Fruit fly (Drosophila melanogaster) whole organism, embryonic: ENCODE measurements around the gene Tnpo.

Experiments used
- Abd-B ChIP-seq: fragments of 200-800 bp; sonication (Bioruptor generic); optimal IDR thresholded peaks from 2 replicates; lab custom pipeline; 2018; ENCODE audit warnings: missing biosample characterization, mild to moderate bottlenecking, missing genetic modification characterization, moderate library complexity
- Ada2b ChIP-seq: fragments of 200-800 bp; sonication (Bioruptor generic); IDR thresholded peaks from 2 replicates; pipeline ENCODE4 v1.3.6; 2022; ENCODE audit warnings: missing biosample characterization, missing genetic modification characterization
- Awh ChIP-seq: fragments of 200-800 bp; sonication (Bioruptor generic); IDR thresholded peaks from 2 replicates; pipeline ENCODE4, ENCODE4 v1.3.6; 2022; ENCODE audit warnings: missing biosample characterization, missing genetic modification characterization
- CG10267 ChIP-seq: fragments of 200-800 bp; sonication (Bioruptor generic); optimal IDR thresholded peaks from 2 replicates; lab custom pipeline; 2018; ENCODE audit warnings: missing biosample characterization, mild to moderate bottlenecking, missing genetic modification characterization, moderate library complexity
- CG10366 ChIP-seq: fragments of 200-800 bp; sonication (Bioruptor generic); IDR thresholded peaks from 2 replicates; pipeline ENCODE4 v1.3.6; 2022; ENCODE audit warnings: missing biosample characterization, missing genetic modification characterization
- CG1233 ChIP-seq: fragments of 200-800 bp; sonication (Bioruptor generic); optimal IDR thresholded peaks from 4 replicates; lab custom pipeline; 2018; ENCODE audit warnings: missing biosample characterization, mild to moderate bottlenecking, missing genetic modification characterization
- CG12659 ChIP-seq: fragments of 200-800 bp; sonication (Bioruptor generic); optimal IDR thresholded peaks from 3 replicates; lab custom pipeline; 2017; ENCODE audit warnings: mild to moderate bottlenecking, missing biosample characterization, missing genetic modification reagents, missing genetic modification characterization
- CG13894 ChIP-seq: fragments of 200-800 bp; sonication (Bioruptor generic); optimal IDR thresholded peaks from 3 replicates; lab custom pipeline; 2018; ENCODE audit warnings: missing biosample characterization, mild to moderate bottlenecking, missing genetic modification characterization, moderate library complexity
- CG14860 ChIP-seq: fragments of 200-800 bp; sonication (Bioruptor generic); IDR thresholded peaks from 3 replicates; pipeline ENCODE4 v1.3.6; 2022; ENCODE audit warnings: missing biosample characterization, missing genetic modification characterization; ENCODE audit not compliant: partially characterized antibody
- CG1602 ChIP-seq: fragments of 200-800 bp; sonication (Bioruptor generic); optimal IDR thresholded peaks from 3 replicates; lab custom pipeline; 2016; ENCODE audit warnings: missing biosample characterization, missing genetic modification characterization
- CG17186 ChIP-seq: fragments of 200-800 bp; sonication (Bioruptor generic); optimal IDR thresholded peaks from 3 replicates; lab custom pipeline; 2017; ENCODE audit warnings: missing biosample characterization, missing genetic modification reagents, missing genetic modification characterization
- CG30020 ChIP-seq: fragments of 200-800 bp; optimal IDR thresholded peaks from 2 replicates; lab custom pipeline; 2019; ENCODE audit warnings: missing biosample characterization, mild to moderate bottlenecking, missing genetic modification characterization, moderate library complexity
- CG30431 ChIP-seq: fragments of 200-800 bp; sonication (Bioruptor generic); optimal IDR thresholded peaks from 2 replicates; lab custom pipeline; 2017; ENCODE audit warnings: missing biosample characterization, missing genetic modification characterization
- CG34224 ChIP-seq: fragments of 200-800 bp; sonication (Bioruptor generic); IDR thresholded peaks from 3 replicates; pipeline ENCODE4 v1.3.6; 2022; ENCODE audit warnings: missing biosample characterization, missing genetic modification characterization; ENCODE audit not compliant: partially characterized antibody
- CG7745 ChIP-seq: fragments of 200-800 bp; sonication (Bioruptor generic); optimal IDR thresholded peaks from 2 replicates; lab custom pipeline; 2018; ENCODE audit warnings: missing biosample characterization, mild to moderate bottlenecking, missing genetic modification characterization, moderate library complexity
- CG9876 ChIP-seq: fragments of 200-800 bp; sonication (Bioruptor generic); optimal IDR thresholded peaks from 2 replicates; lab custom pipeline; 2016; ENCODE audit warnings: missing biosample characterization, missing genetic modification characterization
- CHES-1-like ChIP-seq: fragments of 200-800 bp; sonication (Bioruptor generic); optimal IDR thresholded peaks from 2 replicates; lab custom pipeline; 2016; ENCODE audit warnings: missing biosample characterization, missing genetic modification characterization
- CoRest ChIP-seq: fragments of 200-800 bp; sonication (Bioruptor generic); optimal IDR thresholded peaks from 3 replicates; lab custom pipeline; 2018; ENCODE audit warnings: missing biosample characterization, mild to moderate bottlenecking, missing genetic modification characterization, moderate library complexity
- Dad ChIP-seq: fragments of 200-800 bp; sonication (Bioruptor generic); optimal IDR thresholded peaks from 3 replicates; lab custom pipeline; 2016; ENCODE audit warnings: missing biosample characterization, missing genetic modification characterization
- Deaf1 ChIP-seq: fragments of 200-800 bp; optimal IDR thresholded peaks from 3 replicates; lab custom pipeline; 2019; ENCODE audit warnings: missing biosample characterization, mild to moderate bottlenecking, missing genetic modification characterization, moderate library complexity
- Dip3 ChIP-seq: fragments of 200-800 bp; sonication (Bioruptor generic); optimal IDR thresholded peaks from 3 replicates; lab custom pipeline; 2016; ENCODE audit warnings: missing biosample characterization, missing genetic modification characterization
- Dll ChIP-seq: fragments of 200-800 bp; sonication (Bioruptor generic); IDR thresholded peaks from 4 replicates; pipeline ENCODE4 v1.3.6; 2022; ENCODE audit warnings: missing biosample characterization, missing genetic modification characterization; ENCODE audit not compliant: partially characterized antibody
- E2f1 ChIP-seq: fragments of 200-800 bp; sonication (Bioruptor generic); IDR thresholded peaks from 2 replicates; pipeline ENCODE4 v1.3.6; 2022; ENCODE audit warnings: missing biosample characterization, missing genetic modification characterization
- HLH3B ChIP-seq: fragments of 200-800 bp; sonication (Bioruptor generic); IDR thresholded peaks from 2 replicates; pipeline ENCODE4 v1.3.6; 2022; ENCODE audit warnings: missing biosample characterization, missing genetic modification characterization
- HLH54F ChIP-seq: fragments of 200-800 bp; sonication (Bioruptor generic); optimal IDR thresholded peaks from 3 replicates; lab custom pipeline; 2016; ENCODE audit warnings: missing biosample characterization, missing genetic modification characterization
- HmgZ ChIP-seq: fragments of 200-800 bp; sonication (Bioruptor generic); optimal IDR thresholded peaks from 2 replicates; lab custom pipeline; 2018; ENCODE audit warnings: missing biosample characterization, mild to moderate bottlenecking, missing genetic modification characterization
- Hr3 ChIP-seq: fragments of 200-800 bp; sonication (Bioruptor generic); optimal IDR thresholded peaks from 3 replicates; lab custom pipeline; 2016; ENCODE audit warnings: missing biosample characterization, missing genetic modification characterization
- Optix ChIP-seq: fragments of 200-800 bp; sonication (Bioruptor generic); IDR thresholded peaks from 3 replicates; pipeline ENCODE4 v1.3.6; 2022; ENCODE audit warnings: missing biosample characterization, missing genetic modification characterization
- Pdp1 ChIP-seq, 2 experiments: fragments of 200-800 bp; sonication (Bioruptor generic); optimal IDR thresholded peaks; 3 replicates each; lab custom pipeline; 2016; ENCODE audit warnings: missing biosample characterization in 2 of 2, missing genetic modification characterization in 2 of 2, mild to moderate bottlenecking in 1 of 2, moderate library complexity in 1 of 2
- Side ChIP-seq: fragments of 200-800 bp; sonication (Bioruptor generic); optimal IDR thresholded peaks from 2 replicates; lab custom pipeline; 2016; ENCODE audit warnings: missing biosample characterization, missing genetic modification characterization
- Spps ChIP-seq: fragments of 200-800 bp; sonication (Bioruptor generic); optimal IDR thresholded peaks from 2 replicates; lab custom pipeline; 2018; ENCODE audit warnings: missing biosample characterization, mild to moderate bottlenecking, missing genetic modification characterization
- Ssrp ChIP-seq: fragments of 200-800 bp; sonication (Bioruptor generic); optimal IDR thresholded peaks from 2 replicates; lab custom pipeline; 2018; ENCODE audit warnings: missing biosample characterization, mild to moderate bottlenecking, missing genetic modification characterization, moderate library complexity
- Taf1 ChIP-seq: fragments of 200-800 bp; sonication (Bioruptor generic); IDR thresholded peaks from 2 replicates; pipeline ENCODE4 v1.3.6; 2022; ENCODE audit warnings: missing biosample characterization, missing genetic modification characterization
- Tbp ChIP-seq: fragments of >200 bp; optimal IDR thresholded peaks from 2 replicates; lab custom pipeline; 2018; ENCODE audit warnings: missing biosample characterization, missing genetic modification characterization
- bcd ChIP-seq: fragments of 200-800 bp; sonication (Bioruptor generic); optimal IDR thresholded peaks from 2 replicates; lab custom pipeline; 2017; ENCODE audit warnings: missing biosample characterization, mild to moderate bottlenecking, missing genetic modification characterization
- br ChIP-seq: fragments of >200 bp; optimal IDR thresholded peaks from 2 replicates; lab custom pipeline; 2017
- chn ChIP-seq: fragments of 200-800 bp; sonication (Bioruptor generic); optimal IDR thresholded peaks from 2 replicates; lab custom pipeline; 2016; ENCODE audit warnings: missing biosample characterization, missing genetic modification characterization
- ci ChIP-seq: fragments of 200-800 bp; sonication (Bioruptor generic); IDR thresholded peaks from 3 replicates; pipeline ENCODE4 v1.3.6; 2022; ENCODE audit warnings: missing biosample characterization, missing genetic modification characterization
- gce ChIP-seq: fragments of 200-800 bp; sonication (Bioruptor generic); IDR thresholded peaks from 3 replicates; pipeline ENCODE4 v1.3.6; 2022; ENCODE audit warnings: missing biosample characterization, missing genetic modification characterization
- gem ChIP-seq: fragments of 200-800 bp; sonication (Bioruptor generic); optimal IDR thresholded peaks from 2 replicates; lab custom pipeline; 2019; ENCODE audit warnings: missing biosample characterization, mild to moderate bottlenecking, missing genetic modification characterization, moderate library complexity
- hb ChIP-seq: fragments of 200-800 bp; sonication (Bioruptor generic); IDR thresholded peaks from 3 replicates; pipeline ENCODE4 v1.3.6; 2022; ENCODE audit warnings: missing biosample characterization, missing genetic modification characterization; ENCODE audit not compliant: partially characterized antibody
- mam ChIP-seq: fragments of 200-800 bp; sonication (Bioruptor generic); optimal IDR thresholded peaks from 3 replicates; lab custom pipeline; 2016; ENCODE audit warnings: missing biosample characterization, missing genetic modification characterization
- nerfin-1 ChIP-seq: fragments of 200-800 bp; sonication (Bioruptor generic); optimal IDR thresholded peaks from 3 replicates; lab custom pipeline; 2019; ENCODE audit warnings: missing biosample characterization, mild to moderate bottlenecking, missing genetic modification characterization, moderate library complexity
- pfk ChIP-seq: fragments of 200-800 bp; sonication (Bioruptor generic); optimal IDR thresholded peaks from 2 replicates; lab custom pipeline; 2018; ENCODE audit warnings: missing biosample characterization, mild to moderate bottlenecking, missing genetic modification characterization, moderate library complexity
- sc ChIP-seq, 3 experiments: fragments of >200 bp in 2 of 3; fragments of 200-800 bp in 1 of 3; sonication (Bioruptor generic) in 1 of 3; optimal IDR thresholded peaks; 2 replicates in 2 of 3; 3 replicates in 1 of 3; lab custom pipeline; 2017; ENCODE audit warnings: mild to moderate bottlenecking in 1 of 3, missing biosample characterization in 1 of 3, missing genetic modification characterization in 1 of 3, missing genetic modification reagents in 1 of 3
- sens-2 ChIP-seq: fragments of 200-800 bp; sonication (Bioruptor generic); IDR thresholded peaks from 2 replicates; pipeline ENCODE4 v1.3.6; 2022; ENCODE audit warnings: missing biosample characterization, missing genetic modification characterization
- ssp ChIP-seq: fragments of 200-800 bp; sonication (Bioruptor generic); IDR thresholded peaks from 2 replicates; pipeline ENCODE4 v1.3.6; 2022; ENCODE audit warnings: missing biosample characterization, missing genetic modification characterization
- tna ChIP-seq: fragments of 200-800 bp; sonication (Bioruptor generic); IDR thresholded peaks from 2 replicates; pipeline ENCODE4 v1.3.6; 2022; ENCODE audit warnings: missing biosample characterization, missing genetic modification characterization; ENCODE audit not compliant: partially characterized antibody
- tx ChIP-seq: fragments of 200-800 bp; sonication (Bioruptor generic); optimal IDR thresholded peaks from 2 replicates; lab custom pipeline; 2016; ENCODE audit warnings: missing biosample characterization, missing genetic modification characterization
- wek ChIP-seq: fragments of 200-800 bp; sonication (Bioruptor generic); optimal IDR thresholded peaks from 3 replicates; lab custom pipeline; 2018; ENCODE audit warnings: missing biosample characterization, mild to moderate bottlenecking, missing genetic modification characterization, moderate library complexity
- yki ChIP-seq: fragments of >200 bp; optimal IDR thresholded peaks from 3 replicates; lab custom pipeline; 2018
- z ChIP-seq: fragments of 200-800 bp; sonication (Bioruptor generic); IDR thresholded peaks from 3 replicates; pipeline ENCODE4 v1.3.6; 2022; ENCODE audit warnings: missing biosample characterization, missing genetic modification characterization

The Tnpo gene

DNA sequence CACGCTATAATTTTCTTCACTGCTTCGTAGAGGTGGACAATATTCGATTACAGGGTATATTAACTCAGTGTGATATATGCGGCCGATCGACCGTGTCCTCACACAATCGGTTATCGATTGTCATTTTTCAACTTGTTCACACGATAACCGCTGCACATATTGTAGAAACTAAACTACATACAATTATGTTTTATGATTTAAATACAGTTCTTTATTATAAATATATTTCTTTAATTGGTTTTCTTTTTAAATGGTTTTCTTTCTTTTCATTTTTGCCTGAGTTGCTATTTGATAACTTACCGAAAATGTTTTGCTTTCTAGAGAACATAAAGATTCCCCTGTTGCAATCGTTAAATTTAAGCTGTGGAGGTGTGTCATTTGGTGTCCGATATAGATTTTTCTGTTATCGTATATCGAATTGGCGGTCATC, 19.4 kb upstream of the Tnpo start, which contains the start of the genes fmt and CG7376 (continued):
- TF ChIP-seq CG34224 (GFP tag; lab: Robert Waterston, UW) (peak; percentile 69; the same call in 2 of the 3 replicates), Optix (GFP tag; lab: Robert Waterston, UW) (no peak), ssp (peak; percentile 93), CG12659 (GFP tag; lab: Kevin White, UChicago) (peak; percentile 80), Deaf1 (tag; lab: Kevin White, UChicago) (no peak), HLH54F (GFP tag; lab: Kevin White, UChicago) (no peak), ci (GFP tag; lab: Robert Waterston, UW) (no peak), CG30431 (no peak), Tbp (no peak), CHES-1-like (GFP tag; lab: Kevin White, UChicago) (no peak), Ssrp (tag; lab: Kevin White, UChicago) (peak; percentile 15), CG17186 (GFP tag; lab: Kevin White, UChicago) (peak; percentile 39), chn (GFP tag; lab: Kevin White, UChicago) (no peak), Spps (tag; lab: Kevin White, UChicago) (no peak), sc (optimal IDR thresholded peaks at IDR 0.05; lab: Kevin White, UChicago) (no peak), sc (GFP tag; optimal IDR thresholded peaks at IDR 0.05; lab: Kevin White, UChicago) (no peak), sens-2 (GFP tag; lab: Robert Waterston, UW) (no peak), gem (tag; lab: Kevin White, UChicago) (no peak), Abd-B (GFP tag; lab: Kevin White, UChicago) (no peak), Hr3 (peak; percentile 39), yki (lab: Kevin White, UChicago) (no peak), hb (GFP tag; lab: Robert Waterston, UW) (peak; percentile 86), bcd (GFP tag; lab: Kevin White, UChicago) (no peak), HmgZ (tag; lab: Kevin White, UChicago) (peak; percentile 23), HLH3B (no peak), Dll (GFP tag; lab: Robert Waterston, UW) (peak; percentile 74; the same call in 3 of the 4 replicates), gce (GFP tag; lab: Robert Waterston, UW) (no peak), Taf1 (GFP tag; lab: Robert Waterston, UW) (no peak), Side (no peak), tna (GFP tag; lab: Robert Waterston, UW) (peak; percentile 84), nerfin-1 (peak; percentile 28), Dad (no peak), CG1602 (GFP tag; lab: Kevin White, UChicago) (peak; percentile 10), CG10366 (GFP tag; lab: Robert Waterston, UW) (no peak), Pdp1 (GFP tag; optimal IDR thresholded peaks at IDR 0.05; lab: Kevin White, UChicago) (no peak), CoRest (tag; lab: Kevin White, UChicago) (no peak), E2f1 (no peak), wek (no peak), pfk (GFP tag; lab: Kevin White, UChicago) (no peak), CG1233 (GFP tag; lab: Kevin White, UChicago) (no peak), z (GFP tag; lab: Robert Waterston, UW) (no peak), CG10267 (tag; lab: Kevin White, UChicago) (peak; percentile 71), CG7745 (no peak), Dip3 (GFP tag; lab: Kevin White, UChicago) (no peak), CG30020 (tag; lab: Kevin White, UChicago) (peak; percentile 94), Awh (GFP tag; lab: Robert Waterston, UW) (no peak), br (lab: Kevin White, UChicago) (no peak), CG9876 (GFP tag; lab: Kevin White, UChicago) (no peak), CG14860 (GFP tag; lab: Robert Waterston, UW) (peak; percentile 89), mam (GFP tag; lab: Kevin White, UChicago) (peak; percentile 3), tx (GFP tag; lab: Kevin White, UChicago) (no peak), Ada2b (no peak), CG13894 (tag; lab: Kevin White, UChicago) (no peak)
